Worm (Caenorhabditis elegans) whole organism, L4/young adult: ENCODE measurements around the gene fbxl-5.

Experiments
- W03F9.2 ChIP-seq: fragments of 150-350 bp; optimal IDR thresholded peaks from 2 replicates; lab custom pipeline; 2014; ENCODE audit warnings: missing biosample characterization, missing genetic modification characterization
- dao-5 ChIP-seq: sonication (generic microtip); optimal IDR thresholded peaks from 2 replicates; lab custom pipeline; 2016; ENCODE audit warnings: missing genotype, missing genetic modification characterization, moderate library complexity, missing compliant biosample characterization
- him-1 ChIP-seq: sonication (generic microtip); optimal IDR thresholded peaks from 2 replicates; lab custom pipeline; 2016; ENCODE audit warnings: missing genotype, missing genetic modification reagents, missing genetic modification characterization, missing compliant biosample characterization

The fbxl-5 gene

ce11 chrV:7793067-7793466, 50.4 kb downstream of the fbxl-5 start, which contains the start of gene flp-21:
flp-21 (plus strand) TSS chrV:7793367.
- TF ChIP-seq him-1 (tag; lab: Kevin White, UChicago): no peak
- TF ChIP-seq W03F9.2 (tag; lab: Kevin White, UChicago): no peak
- no peak for TF ChIP-seq dao-5 (tag; lab: Kevin White, UChicago)

- TF ChIP-seq W03F9.2 (tag; lab: Kevin White, UChicago): no peak
- no peak for TF ChIP-seq him-1 (tag; lab: Kevin White, UChicago)
- TF ChIP-seq dao-5 (tag; lab: Kevin White, UChicago): no peak
These were observed 55.4 kb downstream of the fbxl-5 start, which contains the start of gene ZK742.7 for ce11 chrV:7798079-7798478. ZK742.7 (plus strand) TSS chrV:7798379.
